Worm (Caenorhabditis elegans) whole organism, midembryonic: ENCODE results near the gene fbxb-82.

Source experiments
- T22C8.4 ChIP-seq: fragments of 200-800 bp; sonication (Bioruptor generic); IDR thresholded peaks from 2 replicates; pipeline ENCODE4 v1.3.6; 2022; ENCODE audit warnings: missing genetic modification characterization, missing compliant biosample characterization
- cog-1 ChIP-seq: sonication (generic microtip); optimal IDR thresholded peaks from 2 replicates; lab custom pipeline; 2016; ENCODE audit warnings: missing genetic modification characterization, missing compliant biosample characterization
- flt-1 ChIP-seq: fragments of 200-800 bp; sonication (Bioruptor generic); IDR thresholded peaks from 2 replicates; pipeline ENCODE4 v1.3.6; 2022; ENCODE audit warnings: missing genetic modification characterization, missing compliant biosample characterization
- klf-2 ChIP-seq: fragments of 200-800 bp; sonication (Bioruptor generic); conservative IDR thresholded peaks from 2 replicates; pipeline ENCODE4 v1.3.6; 2022; ENCODE audit warnings: missing genetic modification reagents, missing genetic modification characterization, missing compliant biosample characterization
- med-1 ChIP-seq: sonication (generic microtip); optimal IDR thresholded peaks from 2 replicates; lab custom pipeline; 2017; ENCODE audit warnings: missing genetic modification characterization, mild to moderate bottlenecking, missing compliant biosample characterization, antibody characterized with exemption, missing genetic modification reagents; ENCODE audit not compliant: insufficient read depth
- ref-1 ChIP-seq: fragments of 200-800 bp; sonication (Bioruptor generic); conservative IDR thresholded peaks from 2 replicates; pipeline ENCODE4 v1.3.6; 2022; ENCODE audit warnings: missing genetic modification reagents, missing genetic modification characterization, missing compliant biosample characterization
- tab-1 ChIP-seq: fragments of 200-800 bp; sonication (Bioruptor generic); IDR thresholded peaks from 2 replicates; pipeline ENCODE4 v1.3.6; 2022; ENCODE audit warnings: missing genetic modification characterization, missing compliant biosample characterization
- ztf-23 ChIP-seq: fragments of 200-800 bp; sonication (Bioruptor generic); IDR thresholded peaks from 2 replicates; pipeline ENCODE4 v1.3.6; 2022; ENCODE audit warnings: missing genetic modification reagents, missing genetic modification characterization, missing compliant biosample characterization
- ztf-29 ChIP-seq: fragments of 200-800 bp; sonication (Bioruptor generic); IDR thresholded peaks from 2 replicates; pipeline ENCODE4 v1.3.6; 2022; ENCODE audit warnings: missing genetic modification reagents, missing genetic modification characterization, missing compliant biosample characterization

fbxb-82 gene

DNA sequence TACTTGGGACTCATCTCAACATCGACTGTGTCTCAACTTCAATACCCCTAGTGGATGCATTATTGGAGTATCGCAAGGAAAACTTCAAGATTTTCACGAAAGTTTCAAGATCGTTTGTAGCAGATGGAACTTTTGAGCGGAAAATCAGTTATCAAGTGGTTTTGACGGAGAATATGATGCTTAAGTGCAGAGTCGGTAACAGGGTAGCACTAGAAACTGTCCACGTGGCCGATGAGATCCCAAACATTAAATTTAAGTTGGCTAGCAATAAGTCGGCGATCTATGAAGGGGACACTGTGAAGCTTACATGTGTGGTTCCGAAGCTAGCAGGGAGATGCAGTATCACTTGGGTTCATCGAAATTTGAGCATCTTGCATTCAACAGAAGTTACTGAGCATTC is 16.1 kb upstream of the fbxb-82 start:
- TF ChIP-seq klf-2 (GFP tag; lab: Robert Waterston, UW) (no peak), flt-1 (GFP tag; lab: Robert Waterston, UW) (no peak), tab-1 (no peak), med-1 (GFP tag; lab: Kevin White, UChicago) (no peak), ref-1 (GFP tag; lab: Robert Waterston, UW) (no peak), T22C8.4 (no peak), ztf-29 (GFP tag; lab: Robert Waterston, UW) (no peak), cog-1 (tag; lab: Kevin White, UChicago) (no peak), ztf-23 (GFP tag; lab: Robert Waterston, UW) (no peak)

DNA sequence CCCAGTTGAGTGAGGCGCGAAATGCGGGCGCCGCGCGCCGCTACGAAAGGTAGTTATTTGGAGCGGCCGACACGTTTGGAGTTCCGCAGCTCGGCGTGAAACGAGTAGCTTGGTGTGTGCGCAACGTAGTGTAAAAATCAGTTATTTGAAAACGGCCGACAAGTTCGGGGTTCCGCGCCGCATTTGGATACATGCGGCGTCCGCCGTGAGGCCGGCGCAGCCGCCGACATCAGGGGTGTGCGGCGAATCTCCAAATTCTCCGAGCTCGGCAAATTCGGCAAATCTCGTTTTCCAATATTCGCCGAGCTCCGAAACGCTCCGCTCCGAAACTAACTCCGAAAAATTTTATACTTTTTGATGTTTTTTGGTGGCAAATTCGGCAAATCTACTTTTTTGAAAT is 15.0 kb upstream of the fbxb-82 start:
- TF ChIP-seq med-1 (GFP tag; lab: Kevin White, UChicago) (no peak), cog-1 (tag; lab: Kevin White, UChicago) (no peak), ref-1 (GFP tag; lab: Robert Waterston, UW) (no peak), ztf-29 (GFP tag; lab: Robert Waterston, UW) (no peak), T22C8.4 (no peak), flt-1 (GFP tag; lab: Robert Waterston, UW) (no peak), ztf-23 (GFP tag; lab: Robert Waterston, UW) (no peak), klf-2 (GFP tag; lab: Robert Waterston, UW) (no peak)

DNA sequence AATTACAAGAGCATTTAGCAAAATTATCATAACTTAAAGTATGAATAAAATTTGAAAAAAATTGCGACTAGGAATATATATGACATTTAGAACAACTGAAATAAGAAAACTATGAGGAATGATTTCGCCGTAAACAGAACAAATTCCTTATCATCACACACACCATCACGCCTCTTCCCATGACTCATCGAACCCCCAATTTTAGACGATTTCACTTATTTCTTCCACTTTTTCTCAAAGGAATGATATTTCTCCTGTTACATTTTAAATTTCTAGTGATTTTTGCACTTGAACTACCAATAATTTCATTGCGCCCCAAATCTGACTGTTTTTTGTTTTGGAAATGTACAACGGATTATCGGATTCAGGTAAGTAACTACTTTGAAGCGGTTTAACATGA is 13.6 kb upstream of the fbxb-82 start, which contains the start of the genes zig-13 and ver-1:
TSS of gene zig-13 (minus strand) at position 101 of the 400 bp plus-strand sequence.
TSS of gene ver-1 (plus strand) at position 180 of the 400 bp plus-strand sequence.
- TF ChIP-seq flt-1 (GFP tag; lab: Robert Waterston, UW), result no peak
- TF ChIP-seq tab-1, result no peak
- no peak for TF ChIP-seq ref-1 (GFP tag; lab: Robert Waterston, UW)
- TF ChIP-seq ztf-23 (GFP tag; lab: Robert Waterston, UW), result no peak
- no peak for TF ChIP-seq T22C8.4
- TF ChIP-seq cog-1 (tag; lab: Kevin White, UChicago), result no peak
- TF ChIP-seq med-1 (GFP tag; lab: Kevin White, UChicago), result no peak
- no peak for TF ChIP-seq klf-2 (GFP tag; lab: Robert Waterston, UW)
- TF ChIP-seq ztf-29 (GFP tag; lab: Robert Waterston, UW), result no peak

DNA sequence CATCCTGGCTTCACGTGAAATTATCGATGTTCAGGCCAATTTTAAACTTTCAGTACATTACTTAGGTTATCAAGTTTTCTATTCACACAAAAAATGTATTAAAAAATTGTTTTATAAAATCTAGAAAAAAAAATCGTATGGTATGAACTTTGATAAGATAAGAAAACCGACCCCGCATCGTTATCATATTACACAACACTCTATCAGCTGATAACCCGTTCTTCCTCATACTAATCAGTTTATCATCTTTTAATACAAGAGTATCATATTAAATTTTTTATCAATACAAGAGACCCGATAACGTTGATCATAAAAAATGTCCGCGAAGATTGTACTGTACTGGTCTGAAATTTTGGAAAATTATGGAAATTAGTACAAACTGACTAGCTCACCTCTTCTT is 11.1 kb upstream of the fbxb-82 start:
- TF ChIP-seq T22C8.4 (no peak), klf-2 (GFP tag; lab: Robert Waterston, UW) (no peak), ztf-29 (GFP tag; lab: Robert Waterston, UW) (no peak), med-1 (GFP tag; lab: Kevin White, UChicago) (no peak), ref-1 (GFP tag; lab: Robert Waterston, UW) (no peak), ztf-23 (GFP tag; lab: Robert Waterston, UW) (no peak), cog-1 (tag; lab: Kevin White, UChicago) (no peak)

DNA sequence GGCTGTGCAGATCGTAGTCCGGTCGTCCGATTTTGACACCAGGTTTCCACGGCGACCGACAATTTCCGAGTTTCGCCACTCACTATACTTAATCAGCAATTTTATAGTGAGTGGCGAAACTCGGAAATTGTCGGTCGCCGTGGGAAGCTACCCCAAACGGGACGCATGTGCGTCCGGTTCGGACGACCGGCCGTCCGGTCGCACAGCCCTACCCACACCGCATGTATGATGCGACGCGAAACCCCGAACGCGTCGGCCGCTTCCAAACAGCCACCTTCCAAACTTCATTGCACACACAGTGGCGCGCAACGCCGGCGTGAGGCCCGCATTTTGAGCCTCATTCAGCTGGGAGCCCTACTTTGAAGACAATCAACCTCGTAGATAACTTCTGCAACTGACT is 8.1 kb upstream of the fbxb-82 start:
- TF ChIP-seq med-1 (GFP tag; lab: Kevin White, UChicago) (no peak), tab-1 (no peak), T22C8.4 (no peak), ztf-23 (GFP tag; lab: Robert Waterston, UW) (no peak), ref-1 (GFP tag; lab: Robert Waterston, UW) (no peak), klf-2 (GFP tag; lab: Robert Waterston, UW) (no peak), cog-1 (tag; lab: Kevin White, UChicago) (no peak), ztf-29 (GFP tag; lab: Robert Waterston, UW) (no peak), flt-1 (GFP tag; lab: Robert Waterston, UW) (no peak)

DNA sequence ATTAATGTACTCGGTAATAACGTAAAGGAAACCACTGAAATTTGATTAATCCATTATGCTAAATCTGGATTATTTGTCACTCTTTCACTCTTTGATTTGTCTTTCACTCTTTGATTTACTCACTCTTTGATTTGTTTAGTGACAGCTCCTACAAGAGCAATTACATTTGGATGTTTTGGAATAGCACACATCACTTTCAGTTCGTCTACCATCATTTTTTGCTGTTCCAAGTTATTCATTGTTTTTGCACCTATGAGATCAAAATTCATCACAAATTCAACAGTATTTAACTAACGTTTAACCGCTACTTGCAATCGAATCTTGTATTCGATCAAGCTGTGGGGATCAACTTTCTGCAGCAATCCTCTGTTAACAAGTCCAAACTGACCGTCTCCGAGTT is 6.1 kb upstream of the fbxb-82 start:
- no peak for TF ChIP-seq cog-1 (tag; lab: Kevin White, UChicago)
- TF ChIP-seq ztf-23 (GFP tag; lab: Robert Waterston, UW), result no peak
- no peak for TF ChIP-seq klf-2 (GFP tag; lab: Robert Waterston, UW)
- no peak for TF ChIP-seq med-1 (GFP tag; lab: Kevin White, UChicago)
- no peak for TF ChIP-seq ref-1 (GFP tag; lab: Robert Waterston, UW)
- no peak for TF ChIP-seq tab-1

DNA sequence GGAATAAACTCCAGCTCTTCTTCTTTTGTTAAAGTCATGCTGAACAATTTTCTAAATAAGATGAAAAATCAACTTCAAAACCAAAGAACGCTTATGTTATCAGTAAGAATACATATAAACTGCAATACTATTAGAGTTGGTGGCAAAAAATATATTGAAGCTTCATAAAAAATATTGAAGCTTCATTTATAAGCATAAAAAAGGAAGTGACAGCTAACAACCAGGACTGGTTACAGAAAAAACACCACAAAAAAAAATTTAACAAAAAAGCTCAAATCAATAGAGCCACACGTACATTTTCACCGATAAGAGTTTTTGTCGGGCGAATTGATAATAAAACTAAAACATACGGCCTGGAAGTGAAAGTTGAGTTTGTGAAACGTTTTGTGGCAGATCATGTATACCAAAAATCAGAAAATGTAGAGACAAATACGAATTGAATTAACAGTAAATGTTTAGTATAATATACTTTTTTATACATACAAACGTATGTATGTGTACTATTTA is 4.6 kb upstream of the fbxb-82 start, which contains the start of gene sqst-5:
TSS of gene sqst-5 (minus strand) at position 51 of the 507 bp plus-strand sequence.
- TF ChIP-seq flt-1 (GFP tag; lab: Robert Waterston, UW) (no peak), klf-2 (GFP tag; lab: Robert Waterston, UW) (no peak), ztf-23 (GFP tag; lab: Robert Waterston, UW) (no peak), T22C8.4 (no peak), med-1 (GFP tag; lab: Kevin White, UChicago) (no peak), tab-1 (no peak), ztf-29 (GFP tag; lab: Robert Waterston, UW) (no peak), ref-1 (GFP tag; lab: Robert Waterston, UW) (no peak), cog-1 (tag; lab: Kevin White, UChicago) (no peak)

DNA sequence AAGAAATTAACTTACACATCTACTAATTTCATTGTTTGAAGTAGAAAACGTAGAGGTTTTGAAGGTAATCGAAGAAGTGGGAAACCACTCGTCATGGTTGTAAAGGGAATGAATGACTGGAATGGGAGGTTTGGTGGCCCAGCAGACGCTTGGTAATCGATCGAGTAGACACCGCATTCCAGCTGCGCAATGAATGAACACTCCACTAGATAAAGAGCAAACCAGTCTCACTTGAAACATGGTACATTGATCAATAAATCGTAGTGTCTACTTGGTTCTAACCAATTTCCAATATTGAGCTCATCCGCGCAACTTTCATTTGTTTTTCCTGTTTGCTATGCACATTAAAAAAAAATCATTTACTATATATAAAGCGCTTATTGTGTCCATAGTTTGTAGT is 3.3 kb upstream of the fbxb-82 start, which contains the start of gene fbxb-84:
TSS of gene fbxb-84 (minus strand) at position 101 of the 400 bp plus-strand sequence.
- TF ChIP-seq flt-1 (GFP tag; lab: Robert Waterston, UW), result no peak
- TF ChIP-seq ref-1 (GFP tag; lab: Robert Waterston, UW), result no peak
- no peak for TF ChIP-seq T22C8.4
- TF ChIP-seq ztf-29 (GFP tag; lab: Robert Waterston, UW), result no peak
- no peak for TF ChIP-seq ztf-23 (GFP tag; lab: Robert Waterston, UW)

DNA sequence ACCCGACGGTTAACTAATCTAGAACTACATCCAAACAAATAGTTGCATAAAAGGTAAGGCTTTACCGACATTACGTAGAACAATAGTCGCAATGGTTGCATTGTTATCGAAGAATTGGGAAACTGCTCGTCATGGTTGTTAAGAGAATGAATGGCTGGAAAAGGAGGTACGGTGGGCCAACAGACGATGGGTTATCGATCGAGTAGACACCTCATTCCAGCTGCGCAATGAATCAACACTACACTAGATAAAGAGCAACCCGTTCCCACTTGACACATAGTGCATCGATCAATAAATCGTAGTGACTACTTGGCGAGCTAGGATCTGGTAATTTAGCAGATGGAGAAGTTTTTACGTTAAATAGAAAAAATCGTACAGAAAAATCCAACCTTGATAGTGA is 2.1 kb upstream of the fbxb-82 start, which contains the start of the genes T17A3.12 and fbxb-83:
TSS of gene T17A3.12 (minus strand) at position 101 of the 400 bp plus-strand sequence.
TSS of gene fbxb-83 (minus strand) at position 134 of the 400 bp plus-strand sequence.
- TF ChIP-seq ztf-23 (GFP tag; lab: Robert Waterston, UW) (no peak), ref-1 (GFP tag; lab: Robert Waterston, UW) (no peak), med-1 (GFP tag; lab: Kevin White, UChicago) (no peak), klf-2 (GFP tag; lab: Robert Waterston, UW) (no peak), ztf-29 (GFP tag; lab: Robert Waterston, UW) (no peak), tab-1 (no peak), flt-1 (GFP tag; lab: Robert Waterston, UW) (no peak), T22C8.4 (no peak), cog-1 (tag; lab: Kevin White, UChicago) (no peak)
